Worm (Caenorhabditis elegans) whole organism, L3 larva: ENCODE measurements around the gene Y76B12C.6.

Experiments used
- R02D3.7 ChIP-seq: fragments of 150-350 bp; optimal IDR thresholded peaks from 2 replicates; lab custom pipeline; 2014; ENCODE audit warnings: missing biosample characterization, missing genetic modification characterization
- aly-2 ChIP-seq: fragments of 150-350 bp; optimal IDR thresholded peaks from 2 replicates; lab custom pipeline; 2014; ENCODE audit warnings: missing biosample characterization, missing genetic modification characterization
- ama-1 ChIP-seq: fragments of 150-350 bp; optimal IDR thresholded peaks from 2 replicates; lab custom pipeline; 2018
- ceh-9 ChIP-seq: sonication (generic microtip); optimal IDR thresholded peaks from 2 replicates; lab custom pipeline; 2018; ENCODE audit warnings: missing biosample characterization, missing genetic modification characterization
- daf-12 ChIP-seq: fragments of 150-350 bp; optimal IDR thresholded peaks from 2 replicates; lab custom pipeline; 2014; ENCODE audit warnings: missing biosample characterization, missing genetic modification reagents, missing genetic modification characterization
- egl-27 ChIP-seq: sonication (generic microtip); optimal IDR thresholded peaks from 4 replicates; lab custom pipeline; 2017; ENCODE audit warnings: missing biosample characterization, missing genetic modification reagents, missing genetic modification characterization
- elt-1 ChIP-seq: fragments of 150-350 bp; optimal IDR thresholded peaks from 2 replicates; lab custom pipeline; 2014; ENCODE audit warnings: missing biosample characterization, missing genetic modification characterization
- elt-2 ChIP-seq: sonication (generic microtip); optimal IDR thresholded peaks from 2 replicates; lab custom pipeline; 2016; ENCODE audit warnings: missing genetic modification reagents, mild to moderate bottlenecking, missing genetic modification characterization, missing compliant biosample characterization
- eor-1 ChIP-seq, 2 experiments: fragments of 150-350 bp; optimal IDR thresholded peaks; 2 replicates each; lab custom pipeline; 2014 to 2018; ENCODE audit warnings: missing biosample characterization in 2 of 2, missing genetic modification characterization in 2 of 2
- fkh-10 ChIP-seq: sonication (generic microtip); optimal IDR thresholded peaks from 2 replicates; lab custom pipeline; 2017; ENCODE audit warnings: missing biosample characterization, missing genetic modification reagents, missing genetic modification characterization
- fkh-2 ChIP-seq: fragments of 150-350 bp; optimal IDR thresholded peaks from 2 replicates; lab custom pipeline; 2014; ENCODE audit warnings: missing biosample characterization, missing genetic modification reagents, missing genetic modification characterization
- fos-1 ChIP-seq: fragments of 150-350 bp; optimal IDR thresholded peaks from 2 replicates; lab custom pipeline; 2014; ENCODE audit warnings: missing biosample characterization, missing genetic modification characterization
- hmg-11 ChIP-seq: sonication (generic microtip); optimal IDR thresholded peaks from 2 replicates; lab custom pipeline; 2016; ENCODE audit warnings: missing genetic modification characterization, missing compliant biosample characterization
- jun-1 ChIP-seq: fragments of 150-350 bp; optimal IDR thresholded peaks from 2 replicates; lab custom pipeline; 2014; ENCODE audit warnings: missing biosample characterization, missing genetic modification reagents, missing genetic modification characterization
- lin-15B ChIP-seq: fragments of 150-350 bp; optimal IDR thresholded peaks from 2 replicates; lab custom pipeline; 2014; ENCODE audit warnings: missing biosample characterization, missing genetic modification characterization
- lin-39 ChIP-seq: fragments of 150-350 bp; optimal IDR thresholded peaks from 2 replicates; lab custom pipeline; 2018; ENCODE audit warnings: missing biosample characterization, missing genetic modification reagents, missing genetic modification characterization
- lsy-12 ChIP-seq: sonication (generic microtip); optimal IDR thresholded peaks from 2 replicates; lab custom pipeline; 2016; ENCODE audit warnings: mild to moderate bottlenecking, missing genetic modification characterization, missing compliant biosample characterization
- mdl-1 ChIP-seq: fragments of 150-350 bp; optimal IDR thresholded peaks from 2 replicates; lab custom pipeline; 2014; ENCODE audit warnings: missing biosample characterization, missing genetic modification characterization
- mml-1 ChIP-seq: fragments of 150-350 bp; sonication (generic microtip); optimal IDR thresholded peaks from 3 replicates; lab custom pipeline; 2014; ENCODE audit warnings: missing biosample characterization, missing genetic modification characterization
- nfya-1 ChIP-seq: sonication (generic microtip); optimal IDR thresholded peaks from 2 replicates; lab custom pipeline; 2017; ENCODE audit warnings: missing genetic modification characterization, mild to moderate bottlenecking, missing compliant biosample characterization, antibody characterized with exemption, moderate library complexity; ENCODE audit not compliant: insufficient read depth
- nhr-11 ChIP-seq: fragments of 150-350 bp; optimal IDR thresholded peaks from 2 replicates; lab custom pipeline; 2014; ENCODE audit warnings: missing biosample characterization, missing genetic modification characterization
- nhr-12 ChIP-seq: fragments of 150-350 bp; optimal IDR thresholded peaks from 2 replicates; lab custom pipeline; 2014; ENCODE audit warnings: missing biosample characterization, missing genetic modification characterization
- nhr-23 ChIP-seq: fragments of 150-350 bp; optimal IDR thresholded peaks from 2 replicates; lab custom pipeline; 2014; ENCODE audit warnings: missing biosample characterization, missing genetic modification reagents, missing genetic modification characterization
- nhr-237 ChIP-seq: fragments of 150-350 bp; optimal IDR thresholded peaks from 2 replicates; lab custom pipeline; 2014; ENCODE audit warnings: missing biosample characterization, missing genetic modification characterization
- nhr-25 ChIP-seq: sonication (generic microtip); optimal IDR thresholded peaks from 2 replicates; lab custom pipeline; 2017; ENCODE audit warnings: missing biosample characterization, missing genetic modification characterization
- nhr-28 ChIP-seq: fragments of 150-350 bp; optimal IDR thresholded peaks from 2 replicates; lab custom pipeline; 2014; ENCODE audit warnings: missing biosample characterization, missing genetic modification characterization
- nhr-43 ChIP-seq: sonication (generic microtip); optimal IDR thresholded peaks from 2 replicates; lab custom pipeline; 2016; ENCODE audit warnings: mild to moderate bottlenecking, missing genetic modification characterization, missing compliant biosample characterization; ENCODE audit not compliant: poor library complexity, severe bottlenecking
- nhr-67 ChIP-seq: fragments of 150-350 bp; optimal IDR thresholded peaks from 2 replicates; lab custom pipeline; 2014; ENCODE audit warnings: missing biosample characterization, missing genetic modification characterization
- nhr-77 ChIP-seq: fragments of 150-350 bp; optimal IDR thresholded peaks from 2 replicates; lab custom pipeline; 2014; ENCODE audit warnings: missing biosample characterization, missing genetic modification characterization
- pha-4 ChIP-seq: fragments of 150-350 bp; optimal IDR thresholded peaks from 2 replicates; lab custom pipeline; 2014; ENCODE audit warnings: missing biosample characterization, missing genetic modification reagents, missing genetic modification characterization
- pqm-1 ChIP-seq: fragments of 150-350 bp; optimal IDR thresholded peaks from 2 replicates; lab custom pipeline; 2017; ENCODE audit warnings: missing biosample characterization, missing genetic modification characterization, inconsistent platforms
- skn-1 ChIP-seq: fragments of 150-350 bp; optimal IDR thresholded peaks from 2 replicates; lab custom pipeline; 2014; ENCODE audit warnings: missing biosample characterization, missing genetic modification characterization
- snpc-4 ChIP-seq: fragments of 150-350 bp; optimal IDR thresholded peaks from 2 replicates; lab custom pipeline; 2014; ENCODE audit warnings: missing biosample characterization, missing genetic modification characterization
- tbx-2 ChIP-seq: sonication (generic microtip); optimal IDR thresholded peaks from 2 replicates; lab custom pipeline; 2016; ENCODE audit warnings: mild to moderate bottlenecking, missing genetic modification characterization, missing compliant biosample characterization
- unc-39 ChIP-seq: sonication (generic microtip); optimal IDR thresholded peaks from 4 replicates; lab custom pipeline; 2017; ENCODE audit warnings: missing biosample characterization, missing genetic modification characterization
- unc-62 ChIP-seq: fragments of 150-350 bp; sonication (generic microtip); optimal IDR thresholded peaks from 4 replicates; lab custom pipeline; 2014; ENCODE audit warnings: missing biosample characterization, missing genetic modification reagents, missing genetic modification characterization
- zag-1 ChIP-seq: fragments of 150-350 bp; optimal IDR thresholded peaks from 2 replicates; lab custom pipeline; 2014; ENCODE audit warnings: missing biosample characterization, missing genetic modification characterization
- ztf-11 ChIP-seq: fragments of 150-350 bp; optimal IDR thresholded peaks from 2 replicates; lab custom pipeline; 2014; ENCODE audit warnings: missing biosample characterization, missing genetic modification characterization
- ztf-4 ChIP-seq: fragments of 150-350 bp; optimal IDR thresholded peaks from 2 replicates; lab custom pipeline; 2014; ENCODE audit warnings: missing biosample characterization, missing genetic modification characterization

Gene Y76B12C.6

ce11 chrIV:1980961-1981446 is at the start of gene Y76B12C.6:
TSS of gene Y76B12C.6 (plus strand) at chrIV:1981396.
- no peak for TF ChIP-seq nhr-237 (tag; lab: Kevin White, UChicago)
- no peak for TF ChIP-seq nhr-28 (tag; lab: Kevin White, UChicago)
- TF ChIP-seq mdl-1 (tag; lab: Kevin White, UChicago), result no peak
- no peak for TF ChIP-seq elt-2
- no peak for TF ChIP-seq nhr-43 (tag; lab: Kevin White, UChicago)
- TF ChIP-seq skn-1 (tag; lab: Kevin White, UChicago), result no peak
- no peak for TF ChIP-seq hmg-11 (tag; lab: Kevin White, UChicago)
- TF ChIP-seq pha-4 (tag; lab: Kevin White, UChicago), result peak; percentile 48
- TF ChIP-seq fkh-10 (GFP tag; lab: Kevin White, UChicago), result no peak
- TF ChIP-seq eor-1 (tag; optimal IDR thresholded peaks at IDR 0.05; lab: Kevin White, UChicago), result no peak
- TF ChIP-seq nfya-1 (tag; lab: Kevin White, UChicago), result peak; percentile 39
- no peak for TF ChIP-seq nhr-67
- TF ChIP-seq zag-1, result no peak
- no peak for TF ChIP-seq mml-1 (tag; lab: Kevin White, UChicago)
- no peak for TF ChIP-seq elt-1 (tag; lab: Kevin White, UChicago)
- TF ChIP-seq jun-1 (tag; lab: Kevin White, UChicago), result no peak
- TF ChIP-seq unc-39, result no peak
- TF ChIP-seq nhr-25 (tag; lab: Kevin White, UChicago), result no peak
- no peak for TF ChIP-seq snpc-4 (tag; lab: Kevin White, UChicago)
- TF ChIP-seq lin-15B (tag; lab: Kevin White, UChicago), result peak; percentile 28
- TF ChIP-seq nhr-11, result no peak
- TF ChIP-seq ama-1, result no peak
- TF ChIP-seq pqm-1 (tag; lab: Kevin White, UChicago), result no peak
- peak; percentile 42 for TF ChIP-seq lin-39 (tag; lab: Kevin White, UChicago)
- no peak for TF ChIP-seq ztf-11
- TF ChIP-seq aly-2, result no peak
- no peak for TF ChIP-seq nhr-23
- TF ChIP-seq unc-62 (GFP tag; lab: Kevin White, UChicago), result no peak

- TF ChIP-seq aly-2 (no peak), nhr-23 (no peak), fkh-2 (tag; lab: Kevin White, UChicago) (no peak), pha-4 (tag; lab: Kevin White, UChicago) (no peak), nfya-1 (tag; lab: Kevin White, UChicago) (no peak), snpc-4 (tag; lab: Kevin White, UChicago) (no peak), ceh-9 (tag; lab: Kevin White, UChicago) (no peak), nhr-11 (no peak), lsy-12 (tag; lab: Kevin White, UChicago) (no peak), unc-62 (GFP tag; lab: Kevin White, UChicago) (no peak), fos-1 (tag; lab: Kevin White, UChicago) (no peak), elt-1 (tag; lab: Kevin White, UChicago) (no peak), daf-12 (tag; lab: Kevin White, UChicago) (no peak), unc-39 (no peak), ama-1 (no peak), nhr-12 (no peak), nhr-67 (no peak), tbx-2 (tag; lab: Kevin White, UChicago) (no peak), nhr-77 (no peak), fkh-10 (GFP tag; lab: Kevin White, UChicago) (no peak)
Measured at ce11 chrIV:1945200-1945599, 36.0 kb upstream of the Y76B12C.6 start.

ce11 chrIV:1947891-1948290 is 33.3 kb upstream of the Y76B12C.6 start, which contains the start of gene tsen-54:
TSS of gene tsen-54 (plus strand) at chrIV:1948191.
- TF ChIP-seq ztf-11 (no peak), skn-1 (tag; lab: Kevin White, UChicago) (no peak), ztf-4 (tag; lab: Kevin White, UChicago) (no peak), egl-27 (no peak), ama-1 (no peak), tbx-2 (tag; lab: Kevin White, UChicago) (no peak), snpc-4 (tag; lab: Kevin White, UChicago) (no peak), lin-39 (tag; lab: Kevin White, UChicago) (no peak), unc-62 (GFP tag; lab: Kevin White, UChicago) (no peak), R02D3.7 (no peak), pha-4 (tag; lab: Kevin White, UChicago) (no peak)
